Worm (Caenorhabditis elegans) whole organism, dauer: Measurements from ENCODE around the gene Y59A8B.8.
"Not testable (repeated sequence)": the region's sequence is repeated elsewhere in the genome, so short reads cannot be mapped to it uniquely, and the experiment has no call there.

Experiments used
- unc-62 ChIP-seq: sonication (generic microtip); optimal IDR thresholded peaks from 2 replicates; lab custom pipeline; 2017; ENCODE audit warnings: missing biosample characterization, missing genetic modification reagents, missing genetic modification characterization

Gene Y59A8B.8

DNA sequence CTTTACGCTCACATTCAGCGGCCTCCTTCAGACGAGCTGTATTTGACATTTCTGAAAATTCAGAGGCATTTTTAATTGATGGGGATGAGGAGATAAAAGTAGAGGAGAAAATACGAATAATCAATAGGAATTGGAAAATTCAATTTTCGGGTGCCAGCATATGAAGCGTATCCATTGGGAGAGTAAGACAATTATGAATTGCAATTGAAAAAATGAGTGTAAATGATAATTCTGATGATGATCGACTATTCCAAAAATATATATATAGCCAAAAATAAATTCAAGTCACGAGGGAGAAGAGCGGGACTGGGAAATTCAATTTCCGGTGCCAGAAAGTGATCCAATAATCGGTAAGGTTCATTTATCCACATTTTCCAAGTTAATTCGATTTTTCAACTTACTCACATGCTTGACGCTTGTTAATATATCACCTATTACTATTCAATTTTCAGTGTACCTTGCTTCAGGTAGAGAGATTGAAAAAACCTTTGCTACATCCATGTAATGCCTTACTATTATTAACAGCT lies at the start of gene Y59A8B.8:
Gene Y59A8B.8 (minus strand): TSS at position 51 of the 527 bp plus-strand sequence.
- TF ChIP-seq unc-62 (GFP tag; lab: Kevin White, UChicago), result no peak

DNA sequence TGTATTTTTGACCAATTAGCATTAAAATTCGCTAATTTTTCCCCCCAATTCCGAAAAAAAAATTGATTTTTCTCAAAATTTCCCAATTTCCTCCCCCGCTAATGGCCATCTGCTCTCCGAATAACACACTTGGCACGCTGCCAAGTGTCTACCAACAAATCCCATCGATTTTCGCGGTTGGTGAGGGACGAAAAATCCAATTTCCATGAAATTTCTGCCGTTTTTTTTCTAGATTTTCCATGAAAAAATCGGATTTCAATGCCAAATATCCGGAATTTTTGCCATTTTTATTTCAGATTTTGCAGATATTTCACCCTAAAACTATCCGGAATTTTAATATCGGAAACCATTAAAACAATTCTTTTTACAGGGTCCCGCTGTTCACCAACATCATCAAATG lies 43.3 kb upstream of the Y59A8B.8 start:
- TF ChIP-seq unc-62 (GFP tag; lab: Kevin White, UChicago), result no peak

DNA sequence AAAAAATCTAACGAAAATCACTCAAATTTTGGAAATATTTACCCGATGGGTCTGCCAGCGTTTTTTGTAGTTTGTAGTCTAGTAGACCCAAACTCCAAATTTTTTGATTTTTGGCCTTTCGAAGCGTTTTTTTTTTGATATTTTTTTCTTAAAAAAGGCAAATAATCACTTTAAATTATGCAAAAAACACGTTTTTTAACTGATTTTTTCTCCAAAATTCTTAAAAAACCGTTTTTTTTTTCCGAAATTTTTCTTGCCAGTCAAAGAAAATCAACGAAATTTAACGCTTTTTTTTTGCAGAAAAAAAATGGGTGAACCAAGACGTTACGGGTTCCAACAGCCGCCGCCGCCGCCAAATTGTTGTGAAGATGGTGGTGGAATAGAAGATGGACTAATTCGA lies 41.9 kb upstream of the Y59A8B.8 start, which contains the start of gene Y37H2A.1:
Gene Y37H2A.1 (plus strand): TSS at position 301 of the 400 bp plus-strand sequence.
- no peak for TF ChIP-seq unc-62 (GFP tag; lab: Kevin White, UChicago)

DNA sequence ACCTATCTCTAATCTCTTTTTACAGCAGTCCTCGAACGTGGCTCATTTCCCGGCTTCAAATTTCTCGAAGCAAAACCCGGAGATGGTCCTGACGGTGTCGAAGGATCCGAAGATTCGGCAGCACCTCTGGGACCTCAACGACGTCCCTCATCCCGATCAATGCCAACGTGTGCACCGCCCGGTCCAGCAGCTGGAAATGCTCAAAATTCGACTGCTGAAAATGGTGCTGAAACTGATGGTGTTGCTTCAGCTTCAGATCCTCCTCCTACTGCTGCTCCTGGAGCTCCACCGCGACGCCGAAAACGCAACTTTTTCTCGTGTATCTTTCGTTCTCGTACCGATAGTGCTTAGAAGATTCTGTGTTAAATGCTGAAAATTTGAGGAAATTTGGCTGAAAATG lies 39.9 kb upstream of the Y59A8B.8 start:
- no peak for TF ChIP-seq unc-62 (GFP tag; lab: Kevin White, UChicago)

DNA sequence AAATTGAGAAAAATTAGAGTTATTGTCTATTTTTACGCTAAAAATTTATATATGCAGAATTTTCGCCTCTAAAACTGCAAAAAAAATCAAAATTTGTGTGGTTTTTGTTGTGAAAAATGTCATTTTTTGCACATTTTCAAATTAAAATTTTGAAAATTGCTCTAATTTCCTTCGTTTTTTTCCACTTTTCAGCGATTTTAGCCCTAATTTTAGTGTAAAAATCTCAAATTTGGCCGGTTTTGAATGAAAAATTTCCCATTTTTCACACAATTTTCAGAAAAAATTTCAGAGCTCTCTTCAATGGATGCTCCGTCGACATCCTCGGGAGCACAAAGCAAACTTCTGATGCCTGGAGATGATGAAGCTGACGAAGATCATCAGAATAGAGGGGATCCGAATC lies 32.3 kb upstream of the Y59A8B.8 start, which contains the start of gene par-4:
Gene par-4 (plus strand): TSS at position 301 of the 400 bp plus-strand sequence.
- TF ChIP-seq unc-62 (GFP tag; lab: Kevin White, UChicago), result no peak

DNA sequence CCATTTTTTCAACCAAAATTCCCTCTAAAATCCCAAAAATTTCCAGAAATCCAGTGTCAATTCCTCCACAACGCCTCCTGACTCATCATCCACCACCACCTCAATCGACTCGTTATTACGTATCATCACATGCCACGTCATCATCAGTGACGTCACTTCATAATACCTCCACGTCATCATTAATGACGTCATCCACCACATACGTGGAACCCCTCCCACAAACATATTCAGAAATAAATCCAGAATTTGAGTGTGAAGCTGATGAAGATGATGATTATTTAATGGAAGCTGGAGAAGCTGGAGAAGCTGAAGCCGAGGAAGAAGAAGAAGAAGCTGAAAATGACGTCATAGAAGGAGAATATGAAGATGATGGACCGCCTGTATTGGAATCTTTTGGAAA lies 27.8 kb upstream of the Y59A8B.8 start:
- TF ChIP-seq unc-62 (GFP tag; lab: Kevin White, UChicago), result no peak

DNA sequence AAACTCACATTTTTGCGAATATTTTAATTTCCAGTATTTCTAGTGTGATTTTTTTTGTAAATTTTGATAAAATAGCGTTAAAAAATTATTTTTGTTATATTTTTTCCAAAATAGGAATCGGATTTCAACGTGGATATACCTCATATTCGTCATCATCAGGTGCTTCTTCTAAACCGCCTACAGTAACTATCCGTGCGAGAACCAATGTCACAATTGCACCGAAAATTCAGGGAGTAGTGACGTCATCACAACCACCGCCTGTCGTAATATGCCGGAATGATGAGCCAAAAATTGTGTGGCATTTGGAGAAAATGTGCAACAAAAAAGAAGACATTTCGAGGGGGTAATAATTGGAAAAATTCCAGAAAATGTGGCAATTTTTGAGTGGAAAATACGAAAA lies 25.1 kb upstream of the Y59A8B.8 start:
- no peak for TF ChIP-seq unc-62 (GFP tag; lab: Kevin White, UChicago)

DNA sequence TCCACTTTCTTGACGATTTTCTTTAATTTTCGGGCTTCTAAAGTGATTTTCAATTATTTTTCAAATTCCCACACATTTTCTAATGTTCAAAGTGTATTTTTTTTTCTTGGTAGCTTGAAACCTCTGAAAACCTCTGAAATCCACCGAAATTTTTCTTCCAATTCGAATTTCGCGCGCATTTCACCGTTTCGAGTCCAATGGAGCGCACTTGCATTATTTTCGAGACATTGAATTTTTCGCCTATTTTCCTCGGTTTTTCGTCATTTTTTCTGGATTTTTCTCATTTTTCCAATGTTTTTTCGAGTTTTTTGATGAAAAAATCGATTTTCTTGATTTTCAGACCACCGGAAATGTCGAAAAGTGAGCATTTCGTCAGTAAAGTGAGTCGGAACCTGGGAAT lies 20.7 kb upstream of the Y59A8B.8 start, which contains the start of gene slr-2:
Gene slr-2 (plus strand): TSS at position 341 of the 400 bp plus-strand sequence.
- no peak for TF ChIP-seq unc-62 (GFP tag; lab: Kevin White, UChicago)

DNA sequence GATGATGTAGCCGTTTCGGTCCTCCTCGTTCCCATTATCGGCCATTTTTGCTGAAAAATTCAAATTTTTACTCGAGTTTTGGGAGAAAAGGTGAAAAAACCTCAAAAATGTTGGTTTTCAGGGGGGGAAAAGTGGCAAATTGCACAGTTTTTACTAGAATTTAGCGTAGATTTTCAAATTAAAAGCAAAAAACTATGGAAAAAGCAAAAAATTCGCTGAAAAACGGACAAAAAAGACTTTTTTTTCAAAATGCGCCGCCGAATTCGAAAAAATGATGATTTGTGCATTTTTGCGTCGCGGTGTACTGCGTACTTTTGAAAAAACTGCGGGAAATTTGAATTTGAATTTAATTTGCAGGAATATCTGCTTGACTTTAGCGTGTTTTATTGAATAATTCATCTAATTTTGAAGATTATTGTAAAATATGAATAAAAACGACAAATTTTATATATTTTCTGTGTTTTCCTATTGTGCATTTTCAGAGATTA lies 20.1 kb upstream of the Y59A8B.8 start, which contains the start of gene Y59A8B.12:
Gene Y59A8B.12 (minus strand): TSS at position 51 of the 488 bp plus-strand sequence.
- no peak for TF ChIP-seq unc-62 (GFP tag; lab: Kevin White, UChicago)

DNA sequence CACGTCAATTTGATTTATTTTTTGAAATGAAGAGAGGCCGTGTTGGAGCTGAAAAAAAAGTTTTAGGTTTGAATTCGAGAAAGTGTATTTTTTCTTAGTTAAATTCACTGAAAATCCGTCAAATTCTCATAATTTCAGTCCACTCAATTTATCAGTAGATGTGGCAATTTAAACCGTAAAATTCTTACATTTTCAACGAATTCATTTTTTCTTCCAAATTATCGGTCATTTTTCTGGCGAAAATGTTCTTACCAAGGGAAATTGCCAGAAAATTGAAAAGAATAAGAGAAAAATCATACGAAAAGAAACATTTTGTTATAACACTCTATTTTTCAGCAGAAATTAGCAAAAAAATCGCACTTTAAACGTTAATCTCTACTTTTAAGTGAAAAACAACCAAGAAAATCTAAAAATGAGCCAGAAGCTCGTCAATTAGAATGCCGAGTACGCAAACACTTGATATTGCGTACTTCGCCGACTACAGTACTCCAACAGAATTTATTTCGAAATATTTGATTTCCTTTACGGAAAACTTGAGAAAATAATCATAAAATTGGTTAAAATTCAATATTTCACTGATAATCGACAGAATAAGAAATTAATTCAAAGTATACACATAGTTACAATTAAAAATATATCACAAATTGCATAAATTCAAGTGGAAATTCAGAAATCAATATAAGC lies 19.2 kb upstream of the Y59A8B.8 start, which contains the start of gene fbxa-106:
Gene fbxa-106 (minus strand): TSS at position 51 of the 684 bp plus-strand sequence.
- no peak for TF ChIP-seq unc-62 (GFP tag; lab: Kevin White, UChicago)

DNA sequence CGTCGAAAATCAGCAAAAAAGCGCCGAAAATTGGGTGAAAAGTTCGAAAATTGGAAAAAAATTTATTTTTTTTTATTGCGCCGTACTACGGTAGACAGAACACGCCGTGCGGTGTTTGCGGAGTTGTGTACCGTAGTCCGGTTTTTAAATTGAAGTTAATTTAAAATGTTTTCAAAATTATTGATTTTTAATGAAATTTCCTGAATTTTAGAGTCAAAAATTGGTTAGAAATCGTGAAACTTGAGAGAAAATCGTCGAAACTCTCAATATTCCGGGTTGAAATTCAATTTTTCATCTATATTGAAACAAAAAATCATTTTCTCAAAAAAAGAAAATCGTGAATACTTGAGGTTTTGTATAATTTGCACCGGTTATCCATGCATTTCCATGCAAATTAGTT lies 15.8 kb upstream of the Y59A8B.8 start, which contains the start of gene nova-1:
Gene nova-1 (minus strand): TSS at position 101 of the 400 bp plus-strand sequence.
- no peak for TF ChIP-seq unc-62 (GFP tag; lab: Kevin White, UChicago)

DNA sequence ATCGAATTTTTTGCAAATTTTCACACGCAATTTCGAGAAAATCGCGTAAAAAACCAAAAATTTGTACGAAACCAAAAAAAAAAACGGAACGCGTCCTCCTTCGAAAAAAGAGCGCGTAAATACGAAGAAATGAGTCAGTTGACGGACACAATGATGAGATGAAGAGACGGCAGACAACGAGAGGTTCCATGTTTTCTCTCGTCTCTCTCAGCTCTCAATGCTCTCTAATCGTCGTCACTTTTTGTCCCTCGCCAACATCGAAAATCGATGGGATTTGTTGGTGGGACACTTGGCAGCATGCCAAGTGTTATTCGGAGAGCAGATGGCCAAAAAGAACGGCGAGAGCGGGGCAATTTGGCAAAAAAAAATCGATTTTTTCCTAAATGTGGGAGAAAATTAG lies 13.1 kb upstream of the Y59A8B.8 start:
- no peak for TF ChIP-seq unc-62 (GFP tag; lab: Kevin White, UChicago)

DNA sequence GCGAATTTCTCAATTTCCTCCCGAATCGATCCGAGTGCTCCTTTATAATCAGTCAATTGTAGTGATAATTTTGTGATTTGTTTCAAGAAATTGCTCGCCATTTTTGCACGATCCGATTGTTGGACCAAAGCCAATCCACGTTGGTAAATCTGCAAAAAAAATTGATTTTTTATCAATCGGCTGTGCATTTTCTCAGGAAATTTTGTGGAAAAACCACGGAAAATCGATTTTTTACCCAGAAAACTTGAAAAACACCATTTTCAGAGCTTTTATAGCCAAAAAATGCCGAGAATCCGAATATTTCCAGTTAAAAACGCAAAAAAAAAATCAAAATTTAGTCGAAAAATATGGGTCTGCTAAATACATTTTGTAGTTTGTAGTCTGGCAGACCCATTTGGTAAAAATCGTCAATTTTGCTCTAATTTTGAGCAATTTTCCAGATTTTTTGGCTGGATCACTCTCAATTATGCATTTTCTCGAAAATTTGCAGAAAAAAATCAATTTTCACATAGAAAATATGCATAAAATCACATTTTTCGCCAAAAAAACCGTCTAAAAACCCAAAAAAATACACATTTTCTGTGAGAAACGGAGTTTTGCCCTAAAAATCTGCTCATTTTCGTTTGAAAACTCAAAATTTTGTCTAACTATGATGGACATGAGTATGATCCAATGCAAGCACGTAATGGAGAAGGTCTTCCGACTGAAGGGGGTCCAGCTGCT lies 10.6 kb downstream of the Y59A8B.8 start, which contains the start of the genes Y59A8B.25 and ebp-3:
Gene Y59A8B.25 (minus strand): TSS at position 101 of the 723 bp plus-strand sequence.
Gene ebp-3 (plus strand): TSS at position 673 of the 723 bp plus-strand sequence.
- TF ChIP-seq unc-62 (GFP tag; lab: Kevin White, UChicago), result not testable (repeated sequence)

DNA sequence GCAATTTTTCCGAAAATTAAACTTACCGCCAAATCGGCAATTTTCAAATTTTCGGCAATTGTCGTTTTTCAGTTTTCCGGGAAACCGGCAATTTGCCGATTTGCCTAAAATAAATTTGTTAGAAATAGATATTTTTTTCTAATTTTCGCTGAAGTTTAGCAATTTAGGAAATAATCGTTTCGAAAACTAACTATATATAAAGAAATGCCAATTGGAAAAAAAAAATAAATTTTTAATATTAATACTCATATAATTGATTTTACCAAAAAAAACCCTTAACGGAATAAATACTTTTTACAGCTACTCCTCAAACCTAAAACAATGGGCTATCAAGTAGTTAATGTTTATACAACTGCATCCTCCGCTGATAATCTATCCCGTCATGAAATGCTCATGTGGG lies 22.8 kb downstream of the Y59A8B.8 start, which contains the start of gene ebp-1:
Gene ebp-1 (plus strand): TSS at position 301 of the 400 bp plus-strand sequence.
- no peak for TF ChIP-seq unc-62 (GFP tag; lab: Kevin White, UChicago)

DNA sequence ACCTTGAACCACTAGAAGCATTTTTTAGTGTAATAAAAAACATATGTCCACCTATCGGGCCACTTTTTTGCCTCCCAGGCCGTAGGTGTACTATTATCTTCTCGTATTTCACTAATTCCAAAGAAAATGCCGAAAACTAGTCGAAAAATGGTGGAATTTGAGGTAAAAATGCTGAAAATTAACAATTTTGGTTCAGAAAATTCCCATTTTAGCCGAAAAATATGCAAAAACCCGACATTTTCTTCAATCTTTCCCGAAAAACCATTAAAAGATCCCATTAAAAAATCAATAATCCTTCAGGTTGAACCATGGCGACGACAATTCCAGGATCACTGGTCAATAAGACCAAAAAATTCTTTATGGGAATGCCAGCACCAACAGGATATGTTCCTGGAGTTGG lies 43.9 kb downstream of the Y59A8B.8 start, which contains the start of gene prp-6:
Gene prp-6 (plus strand): TSS at position 301 of the 400 bp plus-strand sequence.
- no peak for TF ChIP-seq unc-62 (GFP tag; lab: Kevin White, UChicago)
